Fruit fly (Drosophila melanogaster) whole organism, pupa: ENCODE data around the gene Toll-9.

Experiments used
- CG10348 ChIP-seq: fragments of 200-800 bp; sonication (Bioruptor generic); IDR thresholded peaks from 2 replicates; pipeline ENCODE4 v1.3.6; 2022; ENCODE audit warnings: missing biosample characterization, missing genetic modification characterization
- CG12605 ChIP-seq: fragments of 200-800 bp; sonication (Bioruptor generic); IDR thresholded peaks from 2 replicates; pipeline ENCODE4 v1.3.6; 2022; ENCODE audit warnings: missing biosample characterization, missing genetic modification characterization
- CG13204 ChIP-seq: fragments of 200-800 bp; sonication (Bioruptor generic); optimal IDR thresholded peaks from 2 replicates; lab custom pipeline; 2018; ENCODE audit warnings: missing biosample characterization, mild to moderate bottlenecking, missing genetic modification characterization, moderate library complexity
- CG14655 ChIP-seq: fragments of 200-800 bp; sonication (Bioruptor generic); optimal IDR thresholded peaks from 3 replicates; lab custom pipeline; 2017; ENCODE audit warnings: mild to moderate bottlenecking, missing biosample characterization, missing genetic modification reagents, missing genetic modification characterization
- CG15710 ChIP-seq: fragments of 200-800 bp; sonication (Bioruptor generic); optimal IDR thresholded peaks from 2 replicates; lab custom pipeline; 2018; ENCODE audit warnings: missing biosample characterization, mild to moderate bottlenecking, missing genetic modification characterization, moderate library complexity
- CG17806 ChIP-seq: fragments of 200-800 bp; sonication (Bioruptor generic); optimal IDR thresholded peaks from 2 replicates; lab custom pipeline; 2018; ENCODE audit warnings: missing biosample characterization, mild to moderate bottlenecking, missing genetic modification characterization, moderate library complexity
- CG32121 ChIP-seq: fragments of 200-800 bp; sonication (Bioruptor generic); IDR thresholded peaks from 2 replicates; pipeline ENCODE4 v1.3.6; 2022; ENCODE audit warnings: missing biosample characterization, missing genetic modification characterization
- CG34367 ChIP-seq: fragments of 200-800 bp; sonication (Bioruptor generic); optimal IDR thresholded peaks from 2 replicates; lab custom pipeline; 2018; ENCODE audit warnings: missing biosample characterization, mild to moderate bottlenecking, missing genetic modification characterization
- CG4496 ChIP-seq: fragments of 200-800 bp; sonication (Bioruptor generic); IDR thresholded peaks from 3 replicates; pipeline ENCODE4 v1.3.6; 2022; ENCODE audit warnings: missing biosample characterization, missing genetic modification characterization
- CG8159 ChIP-seq: fragments of 200-800 bp; sonication (Bioruptor generic); optimal IDR thresholded peaks from 3 replicates; lab custom pipeline; 2018; ENCODE audit warnings: missing biosample characterization, mild to moderate bottlenecking, missing genetic modification characterization, moderate library complexity
- CG8301 ChIP-seq: fragments of 200-800 bp; sonication (Bioruptor generic); optimal IDR thresholded peaks from 2 replicates; lab custom pipeline; 2018; ENCODE audit warnings: missing biosample characterization, mild to moderate bottlenecking, missing genetic modification characterization
- CG9948 ChIP-seq: fragments of 200-800 bp; sonication (Bioruptor generic); optimal IDR thresholded peaks from 2 replicates; lab custom pipeline; 2018; ENCODE audit warnings: missing biosample characterization, mild to moderate bottlenecking, missing genetic modification characterization, moderate library complexity
- D1 ChIP-seq: fragments of 200-800 bp; sonication (Bioruptor generic); optimal IDR thresholded peaks from 2 replicates; lab custom pipeline; 2018; ENCODE audit warnings: missing biosample characterization, mild to moderate bottlenecking, missing genetic modification characterization, moderate library complexity
- EcR ChIP-seq: fragments of 200-800 bp; sonication (Bioruptor generic); optimal IDR thresholded peaks from 3 replicates; lab custom pipeline; 2019; ENCODE audit warnings: missing biosample characterization, missing genetic modification characterization, mild to moderate bottlenecking, moderate library complexity, missing genetic modification reagents
- Ets98B ChIP-seq: fragments of 200-800 bp; sonication (Bioruptor generic); IDR thresholded peaks from 2 replicates; pipeline ENCODE4 v1.3.6; 2022; ENCODE audit warnings: missing biosample characterization, missing genetic modification characterization
- Pif1A ChIP-seq: fragments of 200-800 bp; sonication (Bioruptor generic); optimal IDR thresholded peaks from 3 replicates; lab custom pipeline; 2016; ENCODE audit warnings: missing biosample characterization, missing genetic modification characterization
- Pif1B ChIP-seq: fragments of 200-800 bp; sonication (Bioruptor generic); optimal IDR thresholded peaks from 3 replicates; lab custom pipeline; 2016; ENCODE audit warnings: missing biosample characterization, missing genetic modification characterization
- Snoo ChIP-seq: fragments of 200-800 bp; sonication (Bioruptor generic); optimal IDR thresholded peaks from 3 replicates; lab custom pipeline; 2017; ENCODE audit warnings: missing biosample characterization, mild to moderate bottlenecking, missing genetic modification characterization, inconsistent platforms
- fd96Ca ChIP-seq: fragments of 200-800 bp; sonication (Bioruptor generic); IDR thresholded peaks from 3 replicates; pipeline ENCODE4 v1.3.6; 2022; ENCODE audit warnings: missing biosample characterization, missing genetic modification characterization
- gl ChIP-seq: fragments of 200-800 bp; sonication (Bioruptor generic); optimal IDR thresholded peaks from 2 replicates; lab custom pipeline; 2018; ENCODE audit warnings: missing biosample characterization, mild to moderate bottlenecking, missing genetic modification characterization
- rn ChIP-seq: fragments of 200-800 bp; sonication (Bioruptor generic); IDR thresholded peaks from 2 replicates; pipeline ENCODE4 v1.3.6; 2022; ENCODE audit warnings: missing biosample characterization, missing genetic modification characterization

The Toll-9 gene

DNA sequence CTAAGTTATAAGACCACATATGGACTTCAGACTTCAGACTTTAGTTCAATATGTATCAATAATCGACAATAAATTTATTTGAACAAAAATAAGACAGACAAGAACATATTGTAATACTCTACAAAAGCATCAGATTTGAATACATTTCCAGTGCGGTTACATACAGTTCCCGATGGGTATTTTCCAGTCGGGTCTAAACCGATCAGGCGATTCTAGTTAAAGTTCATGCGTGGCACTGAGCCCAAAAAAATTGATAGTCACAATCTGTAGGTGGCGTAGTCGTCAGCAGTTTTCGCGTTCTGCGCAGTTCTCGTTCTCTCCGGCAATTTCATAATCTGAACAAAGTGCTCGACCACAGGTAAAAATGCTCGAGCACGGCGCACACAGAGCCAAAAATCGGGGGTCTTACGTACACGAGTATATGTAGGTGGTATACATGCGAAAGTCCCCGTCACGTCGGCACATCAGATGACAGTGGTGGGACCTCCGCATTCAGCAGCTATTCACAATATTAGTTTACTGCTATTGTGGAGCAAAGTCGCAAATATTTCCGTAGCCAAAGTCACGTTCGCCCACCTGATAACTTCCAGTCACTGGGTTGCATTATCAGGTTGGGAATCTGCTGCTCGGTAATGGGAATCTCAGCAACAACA, 28.9 kb upstream of the Toll-9 start:
- TF ChIP-seq CG17806 (tag; lab: Kevin White, UChicago), result no peak
- 0 out of 3 replicates have a peak, but pooled peaks have one; percentile 13 for TF ChIP-seq fd96Ca
- TF ChIP-seq rn (GFP tag; lab: Robert Waterston, UW), result no peak
- TF ChIP-seq gl (tag; lab: Kevin White, UChicago), result no peak
- no peak for TF ChIP-seq CG12605 (GFP tag; lab: Robert Waterston, UW)
- TF ChIP-seq Snoo, result no peak
- peak; percentile 7 for TF ChIP-seq Pif1B (GFP tag; lab: Kevin White, UChicago)
- no peak for TF ChIP-seq CG8301 (tag; lab: Kevin White, UChicago)
- TF ChIP-seq CG32121 (GFP tag; lab: Robert Waterston, UW), result no peak
- TF ChIP-seq CG15710 (tag; lab: Kevin White, UChicago), result no peak
- no peak for TF ChIP-seq CG14655
- TF ChIP-seq Pif1A (GFP tag; lab: Kevin White, UChicago), result no peak

DNA sequence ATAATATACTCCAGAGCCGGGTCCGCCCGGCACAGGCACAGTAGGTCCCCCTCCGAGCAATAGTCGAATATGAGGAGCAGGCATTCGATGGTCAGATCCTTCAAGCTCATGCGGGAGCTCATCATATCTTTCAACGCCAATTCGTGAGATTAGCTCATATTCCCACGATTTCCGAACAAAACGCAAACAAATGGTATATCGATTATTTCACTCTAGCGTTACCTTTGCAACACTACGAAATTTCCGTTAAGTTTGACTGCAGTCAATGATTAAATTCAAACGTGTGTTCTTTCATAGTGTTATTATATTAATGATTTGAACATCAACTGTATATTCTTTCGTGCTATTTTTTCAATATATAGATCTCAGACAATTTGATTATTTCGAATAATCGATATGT, 26.8 kb upstream of the Toll-9 start, which contains the start of gene CG33969:
TSS of gene CG33969 (minus strand) at position 197 of the 400 bp plus-strand sequence.
- TF ChIP-seq EcR (GFP tag; lab: Kevin White, UChicago), result no peak
- TF ChIP-seq CG32121 (GFP tag; lab: Robert Waterston, UW), result no peak
- no peak for TF ChIP-seq Ets98B
- TF ChIP-seq, all 21 proteins: peak for 0

DNA sequence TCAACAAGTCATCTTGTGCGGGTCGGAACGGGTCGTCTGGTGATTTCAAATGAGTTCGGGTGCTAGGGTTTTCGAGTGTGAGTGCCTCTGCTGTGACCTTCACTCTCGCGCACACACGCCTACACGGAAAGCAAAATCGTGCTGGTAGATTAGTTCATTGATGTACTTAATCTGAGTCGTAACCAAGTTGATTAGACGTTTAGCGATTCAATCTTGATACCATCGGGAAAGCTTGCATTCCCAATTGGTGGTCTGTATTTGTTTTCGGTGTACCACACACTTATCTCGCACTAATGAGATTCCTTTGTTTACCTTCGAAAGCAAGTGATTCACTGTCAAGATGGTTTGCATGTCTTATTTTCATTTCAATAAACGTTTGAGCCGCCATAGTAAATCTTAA, 22.5 kb upstream of the Toll-9 start:
- TF ChIP-seq CG15710 (tag; lab: Kevin White, UChicago) (no peak), CG9948 (no peak), fd96Ca (no peak), gl (tag; lab: Kevin White, UChicago) (no peak), CG4496 (GFP tag; lab: Robert Waterston, UW) (no peak), CG10348 (GFP tag; lab: Robert Waterston, UW) (no peak), EcR (GFP tag; lab: Kevin White, UChicago) (no peak), CG12605 (GFP tag; lab: Robert Waterston, UW) (no peak), rn (GFP tag; lab: Robert Waterston, UW) (no peak), Ets98B (no peak), CG32121 (GFP tag; lab: Robert Waterston, UW) (no peak), CG17806 (tag; lab: Kevin White, UChicago) (no peak), CG14655 (no peak), CG13204 (no peak), Pif1B (GFP tag; lab: Kevin White, UChicago) (no peak), D1 (tag; lab: Kevin White, UChicago) (no peak), Pif1A (GFP tag; lab: Kevin White, UChicago) (no peak), Snoo (no peak), CG34367 (tag; lab: Kevin White, UChicago) (no peak)

DNA sequence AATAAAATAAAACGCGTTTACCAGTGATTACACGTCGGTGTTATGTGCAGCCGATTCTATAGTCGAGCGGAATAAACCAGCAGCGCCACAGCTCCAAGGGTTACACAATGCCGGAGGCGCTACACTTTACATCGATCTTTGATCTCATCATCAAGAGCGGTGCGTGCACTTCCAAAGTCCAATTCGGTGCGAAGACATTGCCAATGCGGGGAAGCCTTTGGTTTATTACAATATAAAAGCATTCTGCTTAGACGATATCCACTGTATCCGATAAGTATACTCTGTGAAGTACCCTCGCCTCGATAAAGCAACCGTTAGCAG, 21.3 kb upstream of the Toll-9 start:
- TF ChIP-seq CG4496 (GFP tag; lab: Robert Waterston, UW) (no peak), Pif1A (GFP tag; lab: Kevin White, UChicago) (no peak), D1 (tag; lab: Kevin White, UChicago) (no peak), Pif1B (GFP tag; lab: Kevin White, UChicago) (no peak), CG12605 (GFP tag; lab: Robert Waterston, UW) (no peak), CG13204 (peak; percentile 26), gl (tag; lab: Kevin White, UChicago) (peak; percentile 45), EcR (GFP tag; lab: Kevin White, UChicago) (no peak)

DNA sequence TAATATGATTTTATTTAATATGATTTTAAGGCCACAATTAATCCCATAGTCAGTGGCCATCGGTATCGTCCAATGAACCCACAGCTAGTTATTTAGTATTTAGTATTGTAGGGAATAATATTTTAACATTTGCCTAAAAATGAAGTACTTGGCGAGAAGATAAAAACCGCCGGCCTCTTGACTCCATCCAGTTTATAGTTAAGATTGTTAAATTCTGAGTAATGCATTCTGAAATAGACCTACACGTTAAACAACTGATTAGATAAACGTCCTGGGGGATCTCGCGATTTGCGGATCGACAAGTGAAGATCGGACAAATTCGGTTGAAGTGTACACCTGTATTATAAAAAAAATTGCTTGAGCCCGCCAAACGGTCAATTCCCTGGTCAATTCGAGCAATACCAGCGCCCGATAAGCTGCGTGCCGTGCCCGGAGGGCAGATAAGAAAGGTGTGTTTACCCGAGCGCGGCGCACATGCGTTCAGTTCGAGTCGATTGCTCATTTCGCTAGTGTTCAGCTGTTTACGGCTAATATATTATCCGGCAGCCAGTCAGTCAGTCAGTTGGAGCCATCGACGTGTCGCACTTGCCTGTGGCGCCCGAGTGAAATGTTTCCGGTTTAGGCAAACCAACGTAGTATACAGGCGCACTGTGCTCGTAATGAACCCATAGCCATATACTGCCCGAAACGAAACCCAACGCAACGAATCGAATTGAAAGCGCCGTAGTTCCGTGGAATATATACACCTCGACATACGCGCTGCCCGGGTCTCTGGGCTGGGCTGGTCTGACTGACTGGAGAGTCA, 20.7 kb upstream of the Toll-9 start:
- TF ChIP-seq CG32121 (GFP tag; lab: Robert Waterston, UW), result peak; percentile 36; the same call in 1 of the 2 replicates
- no peak for TF ChIP-seq CG17806 (tag; lab: Kevin White, UChicago)
- no peak for TF ChIP-seq CG10348 (GFP tag; lab: Robert Waterston, UW)
- TF ChIP-seq CG34367 (tag; lab: Kevin White, UChicago), result no peak
- no peak for TF ChIP-seq gl (tag; lab: Kevin White, UChicago)
- no peak for TF ChIP-seq CG15710 (tag; lab: Kevin White, UChicago)
- TF ChIP-seq CG9948, result no peak
- TF ChIP-seq EcR (GFP tag; lab: Kevin White, UChicago), result peak; percentile 18
- no peak for TF ChIP-seq Ets98B
- no peak for TF ChIP-seq CG14655

DNA sequence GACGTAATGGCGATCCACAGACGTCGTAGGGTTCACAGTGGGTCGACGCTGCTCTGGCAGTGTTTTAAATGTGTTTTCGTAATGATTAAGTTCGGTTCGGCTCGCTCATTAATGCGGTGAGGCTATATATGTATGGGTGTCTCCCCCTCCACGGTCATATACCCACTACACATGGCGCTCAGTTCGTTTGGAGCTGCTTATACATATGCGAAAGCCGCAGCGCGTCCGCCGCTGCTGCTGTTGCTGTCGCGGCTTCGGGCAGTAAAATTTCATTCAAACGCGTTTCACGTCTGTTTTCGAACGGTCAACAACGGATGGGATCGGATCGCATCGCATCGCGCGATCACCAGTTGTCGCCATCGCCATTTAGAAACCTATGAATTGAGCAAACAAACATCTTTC, 19.4 kb upstream of the Toll-9 start:
- TF ChIP-seq CG17806 (tag; lab: Kevin White, UChicago) (no peak), Snoo (no peak), CG34367 (tag; lab: Kevin White, UChicago) (no peak), Ets98B (no peak), EcR (GFP tag; lab: Kevin White, UChicago) (peak; percentile 57), rn (GFP tag; lab: Robert Waterston, UW) (no peak), CG13204 (peak; percentile 87), CG8159 (tag; lab: Kevin White, UChicago) (no peak)
- TF ChIP-seq, all 21 proteins: peak for 2
